Fruit fly (Drosophila melanogaster) whole organism, embryonic: ENCODE data around the gene ppk.

Experiments used
- ATbp ChIP-seq: fragments of 200-800 bp; sonication (Bioruptor generic); optimal IDR thresholded peaks from 2 replicates; lab custom pipeline; 2017; ENCODE audit warnings: missing biosample characterization, mild to moderate bottlenecking, missing genetic modification characterization, missing genetic modification reagents
- Bgb ChIP-seq: fragments of 200-800 bp; sonication (Bioruptor generic); IDR thresholded peaks from 2 replicates; pipeline ENCODE4 v1.3.6; 2022; ENCODE audit warnings: missing biosample characterization, missing genetic modification characterization; ENCODE audit not compliant: partially characterized antibody
- BtbVII ChIP-seq: fragments of 200-800 bp; sonication (Bioruptor generic); optimal IDR thresholded peaks from 3 replicates; lab custom pipeline; 2017; ENCODE audit warnings: missing biosample characterization, mild to moderate bottlenecking, missing genetic modification characterization
- CG12155 ChIP-seq: fragments of 200-800 bp; sonication (Bioruptor generic); optimal IDR thresholded peaks from 3 replicates; lab custom pipeline; 2016; ENCODE audit warnings: missing biosample characterization, missing genetic modification characterization
- CG14050 ChIP-seq: fragments of 200-800 bp; sonication (Bioruptor generic); IDR thresholded peaks from 3 replicates; pipeline ENCODE4 v1.3.6; 2022; ENCODE audit warnings: missing biosample characterization, missing genetic modification characterization
- CG34376 ChIP-seq: fragments of 200-800 bp; sonication (Bioruptor generic); optimal IDR thresholded peaks from 2 replicates; lab custom pipeline; 2018; ENCODE audit warnings: missing biosample characterization, mild to moderate bottlenecking, missing genetic modification characterization
- CG34422 ChIP-seq: fragments of 200-800 bp; sonication (Bioruptor generic); IDR thresholded peaks from 3 replicates; pipeline ENCODE4 v1.3.6; 2022; ENCODE audit warnings: missing biosample characterization, missing genetic modification characterization
- CG4328 ChIP-seq: fragments of 200-800 bp; sonication (Bioruptor generic); optimal IDR thresholded peaks from 3 replicates; lab custom pipeline; 2017; ENCODE audit warnings: missing biosample characterization, missing genetic modification reagents, missing genetic modification characterization
- CG5245 ChIP-seq: fragments of 200-800 bp; sonication (Bioruptor generic); optimal IDR thresholded peaks from 3 replicates; lab custom pipeline; 2016; ENCODE audit warnings: missing biosample characterization, missing genetic modification characterization
- CG7357 ChIP-seq: fragments of 200-800 bp; sonication (Bioruptor generic); IDR thresholded peaks from 3 replicates; pipeline ENCODE4 v1.3.6; 2022; ENCODE audit warnings: missing biosample characterization, missing genetic modification characterization
- CG8388 ChIP-seq: fragments of 200-800 bp; sonication (Bioruptor generic); optimal IDR thresholded peaks from 2 replicates; lab custom pipeline; 2019; ENCODE audit warnings: missing biosample characterization, mild to moderate bottlenecking, missing genetic modification characterization, moderate library complexity
- D19A ChIP-seq: fragments of 200-800 bp; optimal IDR thresholded peaks from 3 replicates; lab custom pipeline; 2019; ENCODE audit warnings: missing biosample characterization, mild to moderate bottlenecking, missing genetic modification characterization, moderate library complexity
- GATAe ChIP-seq: fragments of 200-800 bp; sonication (Bioruptor generic); conservative IDR thresholded peaks from 2 replicates; pipeline ENCODE4 v1.3.6; 2022; ENCODE audit warnings: missing biosample characterization, missing genetic modification characterization
- Gug ChIP-seq: fragments of 200-800 bp; sonication (Bioruptor generic); IDR thresholded peaks from 4 replicates; pipeline ENCODE4 v1.3.6; 2022; ENCODE audit warnings: missing biosample characterization, missing genetic modification characterization
- Hmr ChIP-seq: fragments of 200-800 bp; sonication (Bioruptor generic); optimal IDR thresholded peaks from 3 replicates; lab custom pipeline; 2017; ENCODE audit warnings: mild to moderate bottlenecking, missing biosample characterization, missing genetic modification reagents, missing genetic modification characterization
- Hr78 ChIP-seq, 2 experiments: fragments of 200-800 bp in 1 of 2; fragments of >200 bp in 1 of 2; sonication (Bioruptor generic) in 1 of 2; optimal IDR thresholded peaks; 2 replicates each; lab custom pipeline; 2017 to 2019; ENCODE audit warnings: missing biosample characterization in 2 of 2, missing genetic modification characterization in 2 of 2, mild to moderate bottlenecking in 1 of 2, moderate library complexity in 1 of 2
- Nf-YA ChIP-seq: fragments of 200-800 bp; sonication (Bioruptor generic); IDR thresholded peaks from 2 replicates; pipeline ENCODE4 v1.3.6; 2022; ENCODE audit warnings: missing biosample characterization, missing genetic modification characterization
- Nf-YC ChIP-seq: fragments of 200-800 bp; optimal IDR thresholded peaks from 3 replicates; lab custom pipeline; 2019; ENCODE audit warnings: missing biosample characterization, mild to moderate bottlenecking, missing genetic modification characterization, moderate library complexity
- Oli ChIP-seq: fragments of 200-800 bp; sonication (Bioruptor generic); optimal IDR thresholded peaks from 2 replicates; lab custom pipeline; 2018; ENCODE audit warnings: missing biosample characterization, mild to moderate bottlenecking, missing genetic modification characterization, moderate library complexity
- Optix ChIP-seq: fragments of 200-800 bp; sonication (Bioruptor generic); IDR thresholded peaks from 3 replicates; pipeline ENCODE4 v1.3.6; 2022; ENCODE audit warnings: missing biosample characterization, missing genetic modification characterization
- Pdp1 ChIP-seq, 2 experiments: fragments of 200-800 bp; sonication (Bioruptor generic); optimal IDR thresholded peaks; 3 replicates each; lab custom pipeline; 2016; ENCODE audit warnings: missing biosample characterization in 2 of 2, missing genetic modification characterization in 2 of 2, mild to moderate bottlenecking in 1 of 2, moderate library complexity in 1 of 2
- Rx ChIP-seq: fragments of 200-800 bp; sonication (Bioruptor generic); IDR thresholded peaks from 2 replicates; pipeline ENCODE4 v1.3.6; 2022; ENCODE audit warnings: missing biosample characterization, missing genetic modification characterization
- Usf ChIP-seq: fragments of 200-800 bp; sonication (Bioruptor generic); optimal IDR thresholded peaks from 2 replicates; lab custom pipeline; 2017; ENCODE audit warnings: missing genotype, missing biosample characterization, missing genetic modification characterization
- ac ChIP-seq: fragments of 200-800 bp; sonication (Bioruptor generic); optimal IDR thresholded peaks from 3 replicates; lab custom pipeline; 2017; ENCODE audit warnings: missing biosample characterization, mild to moderate bottlenecking, missing genetic modification characterization
- bigmax ChIP-seq: fragments of 200-800 bp; sonication (Bioruptor generic); optimal IDR thresholded peaks from 2 replicates; lab custom pipeline; 2018; ENCODE audit warnings: missing biosample characterization, mild to moderate bottlenecking, missing genetic modification characterization
- cg ChIP-seq: fragments of 200-800 bp; sonication (Bioruptor generic); optimal IDR thresholded peaks from 3 replicates; lab custom pipeline; 2019; ENCODE audit warnings: missing biosample characterization, mild to moderate bottlenecking, missing genetic modification characterization, moderate library complexity
- chinmo ChIP-seq: fragments of 200-800 bp; sonication (Bioruptor generic); IDR thresholded peaks from 4 replicates; pipeline ENCODE4 v1.3.6; 2022; ENCODE audit warnings: missing biosample characterization, missing genetic modification characterization; ENCODE audit not compliant: partially characterized antibody
- crol ChIP-seq: fragments of 200-800 bp; sonication (Bioruptor generic); IDR thresholded peaks from 2 replicates; pipeline ENCODE4 v1.3.6; 2022; ENCODE audit warnings: missing biosample characterization, missing genetic modification characterization
- dimm ChIP-seq: fragments of 200-800 bp; sonication (Bioruptor generic); IDR thresholded peaks from 2 replicates; pipeline ENCODE4 v1.3.6; 2022; ENCODE audit warnings: missing biosample characterization, missing genetic modification characterization
- exex ChIP-seq: fragments of 200-800 bp; sonication (Bioruptor generic); optimal IDR thresholded peaks from 4 replicates; lab custom pipeline; 2018; ENCODE audit warnings: missing biosample characterization, mild to moderate bottlenecking, missing genetic modification characterization, moderate library complexity
- gce ChIP-seq: fragments of 200-800 bp; sonication (Bioruptor generic); IDR thresholded peaks from 3 replicates; pipeline ENCODE4 v1.3.6; 2022; ENCODE audit warnings: missing biosample characterization, missing genetic modification characterization
- grn ChIP-seq: fragments of 200-800 bp; sonication (Bioruptor generic); optimal IDR thresholded peaks from 3 replicates; lab custom pipeline; 2017; ENCODE audit warnings: missing biosample characterization, missing genetic modification characterization
- ham ChIP-seq: fragments of 200-800 bp; sonication (Bioruptor generic); IDR thresholded peaks from 2 replicates; pipeline ENCODE4 v1.3.6; 2022; ENCODE audit warnings: missing biosample characterization, missing genetic modification characterization
- hbn ChIP-seq: fragments of 200-800 bp; sonication (Bioruptor generic); IDR thresholded peaks from 2 replicates; pipeline ENCODE4 v1.3.6; 2022; ENCODE audit warnings: missing biosample characterization, missing genetic modification characterization; ENCODE audit not compliant: partially characterized antibody
- kah ChIP-seq: fragments of 200-800 bp; sonication (Bioruptor generic); optimal IDR thresholded peaks from 2 replicates; lab custom pipeline; 2018; ENCODE audit warnings: missing biosample characterization, mild to moderate bottlenecking, missing genetic modification characterization
- knrl ChIP-seq: fragments of 200-800 bp; sonication (Bioruptor generic); IDR thresholded peaks from 3 replicates; pipeline ENCODE4 v1.3.6; 2022; ENCODE audit warnings: missing biosample characterization, missing genetic modification characterization; ENCODE audit not compliant: partially characterized antibody
- lmd ChIP-seq: fragments of 200-800 bp; sonication (Bioruptor generic); IDR thresholded peaks from 2 replicates; pipeline ENCODE4 v1.3.6; 2022; ENCODE audit warnings: missing biosample characterization, missing genetic modification characterization
- mirr ChIP-seq: fragments of 200-800 bp; sonication (Bioruptor generic); optimal IDR thresholded peaks from 3 replicates; lab custom pipeline; 2018; ENCODE audit warnings: missing biosample characterization, mild to moderate bottlenecking, missing genetic modification characterization
- nmo ChIP-seq: fragments of 200-800 bp; sonication (Bioruptor generic); optimal IDR thresholded peaks from 2 replicates; lab custom pipeline; 2018; ENCODE audit warnings: missing biosample characterization, mild to moderate bottlenecking, missing genetic modification characterization, moderate library complexity
- sd ChIP-seq: fragments of 200-800 bp; sonication (Bioruptor generic); optimal IDR thresholded peaks from 3 replicates; lab custom pipeline; 2018; ENCODE audit warnings: missing biosample characterization, mild to moderate bottlenecking, missing genetic modification characterization, moderate library complexity
- twi ChIP-seq: fragments of 200-800 bp; optimal IDR thresholded peaks from 2 replicates; lab custom pipeline; 2019; ENCODE audit warnings: missing biosample characterization, mild to moderate bottlenecking, missing genetic modification characterization, moderate library complexity

The ppk gene

DNA sequence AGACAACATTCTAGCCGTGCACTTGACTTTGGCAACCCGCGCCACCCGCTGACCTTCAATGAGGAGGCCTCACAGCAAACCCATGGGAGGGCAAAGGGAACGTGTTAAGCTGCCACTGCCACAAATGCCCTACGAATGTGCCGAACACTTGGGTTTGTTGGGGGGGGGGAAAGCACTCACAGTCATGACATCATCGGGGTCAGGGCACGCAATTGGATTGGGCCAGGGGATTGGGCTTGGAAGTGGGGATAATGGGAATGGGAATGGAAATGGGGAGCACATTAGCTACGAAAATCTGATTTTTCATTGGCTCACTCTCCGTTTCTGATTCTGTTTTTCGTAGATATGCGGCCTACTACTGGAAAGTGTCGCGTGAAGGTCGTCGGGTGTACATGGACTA is 40.0 kb downstream of the ppk start (continued):
- TF ChIP-seq knrl (GFP tag; lab: Robert Waterston, UW) (no peak), ac (no peak), CG14050 (GFP tag; lab: Robert Waterston, UW) (no peak), crol (peak; percentile 77), Gug (GFP tag; lab: Robert Waterston, UW) (no peak), Nf-YA (GFP tag; lab: Robert Waterston, UW) (no peak), Bgb (GFP tag; lab: Robert Waterston, UW) (no peak), CG5245 (GFP tag; lab: Kevin White, UChicago) (no peak), bigmax (GFP tag; lab: Kevin White, UChicago) (no peak), Hmr (no peak), Hr78 (GFP tag; optimal IDR thresholded peaks at IDR 0.05; lab: Kevin White, UChicago) (peak in 1 of 2 experiments; percentile 76), CG8388 (GFP tag; lab: Kevin White, UChicago) (no peak), Rx (GFP tag; lab: Robert Waterston, UW) (no peak), lmd (no peak), hbn (no peak), CG7357 (GFP tag; lab: Robert Waterston, UW) (no peak), CG34422 (GFP tag; lab: Robert Waterston, UW) (0 out of 3 replicates have a peak, but pooled peaks have one; percentile 29), Nf-YC (tag; lab: Kevin White, UChicago) (peak; percentile 77)

- TF ChIP-seq Oli (no peak), Usf (no peak), Optix (GFP tag; lab: Robert Waterston, UW) (no peak), kah (no peak), BtbVII (no peak), nmo (GFP tag; lab: Kevin White, UChicago) (no peak), CG34376 (GFP tag; lab: Kevin White, UChicago) (no peak), D19A (tag; lab: Kevin White, UChicago) (no peak)
Measured at dm6 chr2L:14337940-14338339, 43.0 kb downstream of the ppk start, which contains the start of gene CG15286. Gene CG15286, plus strand, starts transcription at chr2L:14338240.

dm6 chr2L:14336311-14336836 is 44.6 kb downstream of the ppk start:
- TF ChIP-seq Hr78 (GFP tag; optimal IDR thresholded peaks at IDR 0.05; lab: Kevin White, UChicago) (peak in 1 of 2 experiments; percentile 49), sd (tag; lab: Kevin White, UChicago) (peak; percentile 43), mirr (GFP tag; lab: Kevin White, UChicago) (peak; percentile 50), ATbp (GFP tag; lab: Kevin White, UChicago) (no peak), twi (tag; lab: Kevin White, UChicago) (no peak), ham (GFP tag; lab: Robert Waterston, UW) (no peak), cg (GFP tag; lab: Kevin White, UChicago) (no peak), chinmo (no peak), Pdp1 (GFP tag; optimal IDR thresholded peaks at IDR 0.05; lab: Kevin White, UChicago) (peak in 1 of 2 experiments; percentile 86), exex (tag; lab: Kevin White, UChicago) (peak; percentile 76), CG34376 (GFP tag; lab: Kevin White, UChicago) (peak; percentile 35), CG4328 (no peak), CG12155 (no peak), GATAe (GFP tag; lab: Robert Waterston, UW) (no peak), gce (no peak), grn (GFP tag; lab: Kevin White, UChicago) (peak; percentile 74), dimm (GFP tag; lab: Robert Waterston, UW) (no peak)
